Worm (Caenorhabditis elegans) whole organism, L4 larva: ENCODE results near the gene Y51H4A.5.

Source experiments
- D1046.2 ChIP-seq: fragments of 200-800 bp; sonication (Bioruptor generic); IDR thresholded peaks from 2 replicates; pipeline ENCODE4 v1.3.6; 2022; ENCODE audit warnings: missing genetic modification characterization, missing compliant biosample characterization
- F26F4.8 ChIP-seq: fragments of 200-800 bp; sonication (Bioruptor generic); conservative IDR thresholded peaks from 2 replicates; pipeline ENCODE4 v1.3.6; 2022; ENCODE audit warnings: missing genetic modification characterization, missing compliant biosample characterization
- F37D6.2 ChIP-seq: sonication (generic microtip); optimal IDR thresholded peaks from 2 replicates; lab custom pipeline; 2016; ENCODE audit warnings: mild to moderate bottlenecking, missing genetic modification characterization, missing compliant biosample characterization
- F49E8.2 ChIP-seq: sonication (generic microtip); optimal IDR thresholded peaks from 2 replicates; lab custom pipeline; 2016; ENCODE audit warnings: missing compliant biosample characterization, mild to moderate bottlenecking, missing genetic modification characterization, borderline replicate concordance
- R02D3.7 ChIP-seq: fragments of 150-350 bp; sonication (generic microtip); optimal IDR thresholded peaks from 3 replicates; lab custom pipeline; 2014; ENCODE audit warnings: missing biosample characterization, missing genetic modification characterization
- Y105C5A.15 ChIP-seq: fragments of 200-800 bp; sonication (Bioruptor generic); IDR thresholded peaks from 2 replicates; pipeline ENCODE4 v1.3.6; 2022; ENCODE audit warnings: missing genetic modification characterization, missing compliant biosample characterization
- Y48G9A.11 ChIP-seq: fragments of 200-800 bp; sonication (Bioruptor generic); IDR thresholded peaks from 2 replicates; pipeline ENCODE4 v1.3.6; 2022; ENCODE audit warnings: missing genetic modification reagents, missing genetic modification characterization, missing compliant biosample characterization
- Y5F2A.4 ChIP-seq: fragments of 200-800 bp; sonication (Bioruptor generic); optimal IDR thresholded peaks from 2 replicates; lab custom pipeline; 2018; ENCODE audit warnings: mild to moderate bottlenecking, missing genetic modification characterization, missing compliant biosample characterization
- aha-1 ChIP-seq: fragments of 150-350 bp; peaks from one replicate; lab custom pipeline; 2014; ENCODE audit warnings: missing biosample characterization, missing genetic modification characterization
- aly-2 ChIP-seq: sonication (generic microtip); optimal IDR thresholded peaks from 2 replicates; lab custom pipeline; 2018; ENCODE audit warnings: missing biosample characterization, missing genetic modification characterization
- ama-1 ChIP-seq: fragments of 150-350 bp; optimal IDR thresholded peaks from 2 replicates; lab custom pipeline; 2014; ENCODE audit warnings: inconsistent platforms, mixed read lengths
- attf-4 ChIP-seq: sonication (generic microtip); optimal IDR thresholded peaks from 3 replicates; lab custom pipeline; 2017; ENCODE audit warnings: missing biosample characterization, missing genetic modification characterization
- ceh-20 ChIP-seq: fragments of 200-800 bp; sonication (Bioruptor generic); IDR thresholded peaks from 2 replicates; pipeline ENCODE4 v1.3.6; 2022; ENCODE audit warnings: missing genetic modification reagents, missing genetic modification characterization, missing compliant biosample characterization
- ceh-28 ChIP-seq: fragments of 150-350 bp; optimal IDR thresholded peaks from 2 replicates; lab custom pipeline; 2014; ENCODE audit warnings: missing biosample characterization, missing genetic modification reagents, missing genetic modification characterization
- ceh-62 ChIP-seq: sonication (generic microtip); optimal IDR thresholded peaks from 2 replicates; lab custom pipeline; 2017; ENCODE audit warnings: missing biosample characterization, missing genetic modification characterization
- ceh-82 ChIP-seq: sonication (generic microtip); optimal IDR thresholded peaks from 2 replicates; lab custom pipeline; 2017; ENCODE audit warnings: missing biosample characterization, missing genetic modification characterization
- ctbp-1 ChIP-seq: fragments of 200-800 bp; sonication (Bioruptor generic); IDR thresholded peaks from 2 replicates; pipeline ENCODE4 v1.3.6; 2022; ENCODE audit warnings: missing genetic modification reagents, missing genetic modification characterization, missing compliant biosample characterization
- daf-19 ChIP-seq: fragments of 200-800 bp; sonication (Bioruptor generic); conservative IDR thresholded peaks from 2 replicates; pipeline ENCODE4 v1.3.6; 2022; ENCODE audit warnings: missing genetic modification characterization, missing compliant biosample characterization
- dmd-6 ChIP-seq: fragments of 200-800 bp; sonication (Bioruptor generic); IDR thresholded peaks from 2 replicates; pipeline ENCODE4 v1.3.6; 2022; ENCODE audit warnings: missing genetic modification reagents, missing genetic modification characterization, missing compliant biosample characterization
- dmd-8 ChIP-seq: fragments of 200-800 bp; sonication (Bioruptor generic); IDR thresholded peaks from 2 replicates; pipeline ENCODE4 v1.3.6; 2022; ENCODE audit warnings: missing genetic modification characterization, missing compliant biosample characterization
- dmd-9 ChIP-seq: fragments of 200-800 bp; sonication (Bioruptor generic); IDR thresholded peaks from 2 replicates; pipeline ENCODE4 v1.3.6; 2022; ENCODE audit warnings: missing genetic modification reagents, missing genetic modification characterization, missing compliant biosample characterization
- dve-1 ChIP-seq: sonication (generic microtip); optimal IDR thresholded peaks from 2 replicates; lab custom pipeline; 2017; ENCODE audit warnings: antibody characterized with exemption, mild to moderate bottlenecking, missing genetic modification characterization, missing compliant biosample characterization; ENCODE audit not compliant: insufficient read depth
- egl-27 ChIP-seq: sonication (generic microtip); optimal IDR thresholded peaks from 3 replicates; lab custom pipeline; 2017; ENCODE audit warnings: missing biosample characterization, missing genetic modification reagents, missing genetic modification characterization
- egl-43 ChIP-seq: fragments of 200-800 bp; sonication (Bioruptor generic); IDR thresholded peaks from 2 replicates; pipeline ENCODE4 v1.3.6; 2022; ENCODE audit warnings: missing genetic modification reagents, missing genetic modification characterization, missing compliant biosample characterization
- hif-1 ChIP-seq, 2 experiments: sonication (generic microtip); optimal IDR thresholded peaks; 2 replicates each; lab custom pipeline; 2016 to 2017; ENCODE audit warnings: missing compliant biosample characterization in 2 of 2, missing genetic modification characterization in 2 of 2, missing genetic modification reagents in 2 of 2, missing genotype in 2 of 2, mild to moderate bottlenecking in 1 of 2
- hmg-1.1 ChIP-seq: fragments of 200-800 bp; sonication (Bioruptor generic); IDR thresholded peaks from 2 replicates; pipeline ENCODE4 v1.3.6; 2022; ENCODE audit warnings: missing genetic modification reagents, missing genetic modification characterization, missing compliant biosample characterization
- jun-1 ChIP-seq: fragments of 150-350 bp; optimal IDR thresholded peaks from 2 replicates; lab custom pipeline; 2014; ENCODE audit warnings: missing biosample characterization, missing genetic modification reagents, missing genetic modification characterization
- lin-38 ChIP-seq: fragments of 200-800 bp; sonication (Bioruptor generic); IDR thresholded peaks from 2 replicates; pipeline ENCODE4 v1.3.6; 2022; ENCODE audit warnings: missing genetic modification reagents, missing genetic modification characterization, missing compliant biosample characterization
- lir-3 ChIP-seq: sonication (generic microtip); optimal IDR thresholded peaks from 2 replicates; lab custom pipeline; 2016; ENCODE audit warnings: mild to moderate bottlenecking, missing genetic modification characterization, missing compliant biosample characterization
- mdt-29 ChIP-seq: fragments of 200-800 bp; sonication (Bioruptor generic); IDR thresholded peaks from 2 replicates; pipeline ENCODE4 v1.3.6; 2022; ENCODE audit warnings: missing genetic modification reagents, missing genetic modification characterization, missing compliant biosample characterization
- mes-2 ChIP-seq: sonication (generic microtip); optimal IDR thresholded peaks from 2 replicates; lab custom pipeline; 2016; ENCODE audit warnings: missing genotype, mild to moderate bottlenecking, missing genetic modification characterization, missing compliant biosample characterization; ENCODE audit not compliant: poor library complexity, severe bottlenecking
- mxl-3 ChIP-seq: fragments of 200-800 bp; sonication (Bioruptor generic); optimal IDR thresholded peaks from 2 replicates; lab custom pipeline; 2018; ENCODE audit warnings: mild to moderate bottlenecking, missing genetic modification characterization, missing compliant biosample characterization
- nhr-10 ChIP-seq: fragments of 150-350 bp; optimal IDR thresholded peaks from 2 replicates; lab custom pipeline; 2014; ENCODE audit warnings: missing biosample characterization, missing genetic modification characterization
- nhr-102 ChIP-seq: sonication (generic microtip); optimal IDR thresholded peaks from 2 replicates; lab custom pipeline; 2016; ENCODE audit warnings: mild to moderate bottlenecking, missing genetic modification characterization, moderate library complexity, missing compliant biosample characterization
- nhr-11 ChIP-seq: fragments of 150-350 bp; optimal IDR thresholded peaks from 2 replicates; lab custom pipeline; 2014; ENCODE audit warnings: missing biosample characterization, missing genetic modification characterization
- nhr-25 ChIP-seq: sonication (generic microtip); optimal IDR thresholded peaks from 2 replicates; lab custom pipeline; 2017; ENCODE audit warnings: missing genetic modification characterization, mild to moderate bottlenecking, missing compliant biosample characterization, antibody characterized with exemption, moderate library complexity, borderline replicate concordance; ENCODE audit not compliant: insufficient read depth
- nhr-42 ChIP-seq: fragments of 200-800 bp; sonication (Bioruptor generic); IDR thresholded peaks from 2 replicates; pipeline ENCODE4 v1.3.6; 2022; ENCODE audit warnings: missing genetic modification characterization, missing compliant biosample characterization
- pha-4 ChIP-seq, 2 experiments: fragments of 150-350 bp in 1 of 2; fragments of 200-800 bp in 1 of 2; sonication (Bioruptor generic) in 1 of 2; IDR thresholded peaks in 1 of 2; optimal IDR thresholded peaks in 1 of 2; 2 replicates each; pipeline versions ENCODE4 v1.3.6 to Lab custom; 2014 to 2022; ENCODE audit warnings: missing genetic modification characterization in 2 of 2, missing genetic modification reagents in 2 of 2, missing biosample characterization in 1 of 2, missing compliant biosample characterization in 1 of 2
- rbr-2 ChIP-seq: sonication (generic microtip); optimal IDR thresholded peaks from 2 replicates; lab custom pipeline; 2016; ENCODE audit warnings: missing genotype, missing genetic modification characterization, missing compliant biosample characterization
- saeg-2 ChIP-seq: fragments of 200-800 bp; sonication (Bioruptor generic); IDR thresholded peaks from 2 replicates; pipeline ENCODE4 v1.3.6; 2022; ENCODE audit warnings: missing genetic modification reagents, missing genetic modification characterization, missing compliant biosample characterization
- snpc-1.2 ChIP-seq: fragments of 200-800 bp; sonication (Bioruptor generic); IDR thresholded peaks from 2 replicates; pipeline ENCODE4 v1.3.6; 2022; ENCODE audit warnings: missing genetic modification reagents, missing genetic modification characterization, missing compliant biosample characterization
- spr-1 ChIP-seq: sonication (generic microtip); optimal IDR thresholded peaks from 2 replicates; lab custom pipeline; 2016; ENCODE audit warnings: mild to moderate bottlenecking, missing genetic modification characterization, missing compliant biosample characterization
- spr-3 ChIP-seq: fragments of 200-800 bp; sonication (Bioruptor generic); optimal IDR thresholded peaks from 2 replicates; lab custom pipeline; 2018; ENCODE audit warnings: mild to moderate bottlenecking, missing genetic modification characterization, missing compliant biosample characterization
- unc-62 ChIP-seq, 3 experiments: fragments of 150-350 bp in 1 of 3; sonication (generic microtip); optimal IDR thresholded peaks in 2 of 3; peaks in 1 of 3; 1 replicate in 1 of 3; 2 replicates in 2 of 3; lab custom pipeline; 2014 to 2017; ENCODE audit warnings: missing biosample characterization in 3 of 3, missing genetic modification characterization in 3 of 3, missing genetic modification reagents in 3 of 3, missing genotype in 1 of 3
- zip-2 ChIP-seq: fragments of 150-350 bp; optimal IDR thresholded peaks from 2 replicates; lab custom pipeline; 2014; ENCODE audit warnings: missing biosample characterization, missing genetic modification characterization
- ztf-11 ChIP-seq: fragments of 150-350 bp; optimal IDR thresholded peaks from 2 replicates; lab custom pipeline; 2014; ENCODE audit warnings: missing biosample characterization, missing genetic modification characterization

The Y51H4A.5 gene

ce11 chrIV:16483273-16484204, 42.4 kb downstream of the Y51H4A.5 start:
- 0 out of 2 replicates have a peak, but pooled peaks have one; percentile 2 for TF ChIP-seq lin-38
- TF ChIP-seq nhr-102 (tag; lab: Kevin White, UChicago): no peak
- no peak for TF ChIP-seq F37D6.2 (tag; lab: Kevin White, UChicago)
- no peak for TF ChIP-seq spr-3 (GFP tag; lab: Kevin White, UChicago)
- TF ChIP-seq F26F4.8 (GFP tag; lab: Robert Waterston, UW): no peak
- TF ChIP-seq R02D3.7 (tag; lab: Kevin White, UChicago): no peak
- TF ChIP-seq nhr-10 (tag; lab: Kevin White, UChicago): no peak
- TF ChIP-seq mes-2 (tag; lab: Kevin White, UChicago): peak; percentile 46
- TF ChIP-seq zip-2 (tag; lab: Kevin White, UChicago): no peak
- TF ChIP-seq Y5F2A.4 (GFP tag; lab: Kevin White, UChicago): no peak
- no peak for TF ChIP-seq Y48G9A.11 (GFP tag; lab: Robert Waterston, UW)
- no peak for TF ChIP-seq dve-1 (tag; lab: Kevin White, UChicago)
- TF ChIP-seq rbr-2 (tag; lab: Kevin White, UChicago): no peak
- TF ChIP-seq F49E8.2 (tag; lab: Kevin White, UChicago): no peak
- no peak for TF ChIP-seq ztf-11 (tag; lab: Kevin White, UChicago)
- TF ChIP-seq ceh-62 (tag; lab: Kevin White, UChicago): no peak
- peak; percentile 91 for TF ChIP-seq aha-1
- TF ChIP-seq ceh-82: no peak
- no peak for TF ChIP-seq dmd-8 (GFP tag; lab: Robert Waterston, UW)
- no peak for TF ChIP-seq jun-1 (tag; lab: Kevin White, UChicago)
- TF ChIP-seq hif-1 (tag; optimal IDR thresholded peaks at IDR 0.05; lab: Kevin White, UChicago): peak in 1 of 2 experiments; percentile 14
- no peak for TF ChIP-seq mxl-3 (GFP tag; lab: Kevin White, UChicago)
- no peak for TF ChIP-seq nhr-42
- TF ChIP-seq snpc-1.2 (GFP tag; lab: Robert Waterston, UW): 0 out of 2 replicates have a peak, but pooled peaks have one; percentile 49
- TF ChIP-seq hmg-1.1 (GFP tag; lab: Robert Waterston, UW): 0 out of 2 replicates have a peak, but pooled peaks have one; percentile 12
- no peak for TF ChIP-seq dmd-9 (GFP tag; lab: Robert Waterston, UW)
- TF ChIP-seq aly-2 (tag; lab: Kevin White, UChicago): peak; percentile 23
- TF ChIP-seq attf-4 (tag; lab: Kevin White, UChicago): no peak
- no peak for TF ChIP-seq egl-27 (tag; lab: Kevin White, UChicago)
- TF ChIP-seq egl-43: no peak
- no peak for TF ChIP-seq ceh-20 (GFP tag; lab: Robert Waterston, UW)
- TF ChIP-seq ctbp-1 (GFP tag; lab: Robert Waterston, UW): 0 out of 2 replicates have a peak, but pooled peaks have one; percentile 15
- TF ChIP-seq ceh-28 (tag; lab: Kevin White, UChicago): peak; percentile 64
- no peak for TF ChIP-seq saeg-2 (GFP tag; lab: Robert Waterston, UW)
- no peak for TF ChIP-seq unc-62 (GFP tag; optimal IDR thresholded peaks at IDR 0.05 in 1 of 2; lab: Kevin White, UChicago)
- no peak for TF ChIP-seq unc-62 (tag; optimal IDR thresholded peaks at IDR 0.05; lab: Kevin White, UChicago)

- TF ChIP-seq daf-19 (GFP tag; lab: Robert Waterston, UW): no peak
- no peak for TF ChIP-seq lir-3 (tag; lab: Kevin White, UChicago)
- peak; percentile 36; the same call in 1 of the 2 replicates for TF ChIP-seq Y105C5A.15
- TF ChIP-seq egl-27 (tag; lab: Kevin White, UChicago): no peak
- peak; percentile 58 for TF ChIP-seq ama-1 (lab: Kevin White, UChicago)
- TF ChIP-seq dmd-6: no peak
- TF ChIP-seq nhr-11 (tag; lab: Kevin White, UChicago): no peak
- TF ChIP-seq spr-1 (tag; lab: Kevin White, UChicago): no peak
- TF ChIP-seq D1046.2 (GFP tag; lab: Robert Waterston, UW): no peak
- TF ChIP-seq saeg-2 (GFP tag; lab: Robert Waterston, UW): no peak
- TF ChIP-seq nhr-25 (tag; lab: Kevin White, UChicago): no peak
- no peak for TF ChIP-seq mdt-29 (GFP tag; lab: Robert Waterston, UW)
- TF ChIP-seq pha-4 (GFP tag; IDR thresholded peaks at IDR 0.05; lab: Robert Waterston, UW): peak; percentile 52
- no peak for TF ChIP-seq pha-4 (tag; optimal IDR thresholded peaks at IDR 0.05; lab: Kevin White, UChicago)
- TF ChIP-seq hif-1 (tag; optimal IDR thresholded peaks at IDR 0.05; lab: Kevin White, UChicago): peak in 1 of 2 experiments; percentile 60
- TF ChIP-seq snpc-1.2 (GFP tag; lab: Robert Waterston, UW): peak; percentile 16
- TF ChIP-seq R02D3.7 (tag; lab: Kevin White, UChicago): no peak
- TF ChIP-seq nhr-102 (tag; lab: Kevin White, UChicago): no peak
Observed at ce11 chrIV:16482790-16483189, 43.1 kb downstream of the Y51H4A.5 start.
